Fruit fly (Drosophila melanogaster) whole organism, embryonic: ENCODE data around the gene CG43915.

Experiments used
- Bgb ChIP-seq: fragments of 200-800 bp; sonication (Bioruptor generic); IDR thresholded peaks from 2 replicates; pipeline ENCODE4 v1.3.6; 2022; ENCODE audit warnings: missing biosample characterization, missing genetic modification characterization; ENCODE audit not compliant: partially characterized antibody
- CG10147 ChIP-seq: fragments of 200-800 bp; sonication (Bioruptor generic); optimal IDR thresholded peaks from 2 replicates; lab custom pipeline; 2019; ENCODE audit warnings: missing biosample characterization, mild to moderate bottlenecking, missing genetic modification characterization, moderate library complexity
- CG11695 ChIP-seq: fragments of 200-800 bp; sonication (Bioruptor generic); IDR thresholded peaks from 3 replicates; pipeline ENCODE4 v1.3.6; 2022; ENCODE audit warnings: missing biosample characterization, missing genetic modification characterization
- CG13296 ChIP-seq: fragments of 200-800 bp; sonication (Bioruptor generic); optimal IDR thresholded peaks from 3 replicates; lab custom pipeline; 2018; ENCODE audit warnings: missing biosample characterization, mild to moderate bottlenecking, missing genetic modification characterization
- CG14050 ChIP-seq: fragments of 200-800 bp; sonication (Bioruptor generic); IDR thresholded peaks from 3 replicates; pipeline ENCODE4 v1.3.6; 2022; ENCODE audit warnings: missing biosample characterization, missing genetic modification characterization
- CG14860 ChIP-seq: fragments of 200-800 bp; sonication (Bioruptor generic); IDR thresholded peaks from 3 replicates; pipeline ENCODE4 v1.3.6; 2022; ENCODE audit warnings: missing biosample characterization, missing genetic modification characterization; ENCODE audit not compliant: partially characterized antibody
- CG15269 ChIP-seq: fragments of 200-800 bp; sonication (Bioruptor generic); optimal IDR thresholded peaks from 2 replicates; lab custom pipeline; 2018; ENCODE audit warnings: missing biosample characterization, mild to moderate bottlenecking, missing genetic modification characterization, moderate library complexity
- CG1602 ChIP-seq: fragments of 200-800 bp; sonication (Bioruptor generic); optimal IDR thresholded peaks from 3 replicates; lab custom pipeline; 2016; ENCODE audit warnings: missing biosample characterization, missing genetic modification characterization
- CG2129 ChIP-seq: fragments of 200-800 bp; sonication (Bioruptor generic); IDR thresholded peaks from 2 replicates; pipeline ENCODE4 v1.3.6; 2022; ENCODE audit warnings: missing biosample characterization, missing genetic modification characterization; ENCODE audit not compliant: partially characterized antibody
- CG2678 ChIP-seq: fragments of 200-800 bp; sonication (Bioruptor generic); optimal IDR thresholded peaks from 3 replicates; lab custom pipeline; 2019; ENCODE audit warnings: missing biosample characterization, mild to moderate bottlenecking, missing genetic modification characterization, moderate library complexity
- CG34224 ChIP-seq: fragments of 200-800 bp; sonication (Bioruptor generic); IDR thresholded peaks from 3 replicates; pipeline ENCODE4 v1.3.6; 2022; ENCODE audit warnings: missing biosample characterization, missing genetic modification characterization; ENCODE audit not compliant: partially characterized antibody
- CG4617 ChIP-seq: fragments of 200-800 bp; sonication (Bioruptor generic); optimal IDR thresholded peaks from 3 replicates; lab custom pipeline; 2016; ENCODE audit warnings: missing biosample characterization, missing genetic modification characterization, borderline replicate concordance
- CG7963 ChIP-seq: fragments of 200-800 bp; sonication (Bioruptor generic); IDR thresholded peaks from 3 replicates; pipeline ENCODE4 v1.3.6; 2022; ENCODE audit warnings: missing biosample characterization, missing genetic modification characterization; ENCODE audit not compliant: partially characterized antibody
- CG9932 ChIP-seq: fragments of 200-800 bp; sonication (Bioruptor generic); IDR thresholded peaks from 2 replicates; pipeline ENCODE4 v1.3.6; 2022; ENCODE audit warnings: missing biosample characterization, missing genetic modification characterization
- CoRest ChIP-seq: fragments of 200-800 bp; sonication (Bioruptor generic); optimal IDR thresholded peaks from 3 replicates; lab custom pipeline; 2018; ENCODE audit warnings: missing biosample characterization, mild to moderate bottlenecking, missing genetic modification characterization, moderate library complexity
- Doc3 ChIP-seq: fragments of 200-800 bp; sonication (Bioruptor generic); IDR thresholded peaks from 3 replicates; pipeline ENCODE4 v1.3.6; 2022; ENCODE audit warnings: missing biosample characterization, missing genetic modification characterization; ENCODE audit not compliant: partially characterized antibody
- Drgx ChIP-seq: fragments of 200-800 bp; sonication (Bioruptor generic); IDR thresholded peaks from 2 replicates; pipeline ENCODE4 v1.3.6; 2022; ENCODE audit warnings: missing biosample characterization, missing genetic modification characterization
- Fer1 ChIP-seq: fragments of 200-800 bp; sonication (Bioruptor generic); optimal IDR thresholded peaks from 2 replicates; lab custom pipeline; 2017; ENCODE audit warnings: missing biosample characterization, mild to moderate bottlenecking, missing genetic modification characterization
- H2.0 ChIP-seq: fragments of 200-800 bp; sonication (Bioruptor generic); IDR thresholded peaks from 2 replicates; pipeline ENCODE4 v1.3.6; 2022; ENCODE audit warnings: missing biosample characterization, missing genetic modification characterization
- HLH4C ChIP-seq: fragments of 200-800 bp; sonication (Bioruptor generic); IDR thresholded peaks from 3 replicates; pipeline ENCODE4 v1.3.6; 2022; ENCODE audit warnings: missing biosample characterization, missing genetic modification characterization; ENCODE audit not compliant: partially characterized antibody
- HmgZ ChIP-seq: fragments of 200-800 bp; sonication (Bioruptor generic); optimal IDR thresholded peaks from 2 replicates; lab custom pipeline; 2018; ENCODE audit warnings: missing biosample characterization, mild to moderate bottlenecking, missing genetic modification characterization
- Med ChIP-seq: fragments of 200-800 bp; sonication (Bioruptor generic); peaks from one replicate; lab custom pipeline; 2016; ENCODE audit warnings: missing biosample characterization, missing genetic modification characterization, mild to moderate bottlenecking, inconsistent platforms, moderate library complexity
- Meics ChIP-seq: fragments of 200-800 bp; sonication (Bioruptor generic); optimal IDR thresholded peaks from 2 replicates; lab custom pipeline; 2017; ENCODE audit warnings: missing biosample characterization, mild to moderate bottlenecking, missing genetic modification characterization
- Opbp ChIP-seq: fragments of 200-800 bp; sonication (Bioruptor generic); IDR thresholded peaks from 3 replicates; pipeline ENCODE4 v1.3.6; 2022; ENCODE audit warnings: missing biosample characterization, missing genetic modification characterization; ENCODE audit not compliant: partially characterized antibody
- Rfx ChIP-seq: fragments of 200-800 bp; sonication (Bioruptor generic); IDR thresholded peaks from 2 replicates; pipeline ENCODE4 v1.3.6; 2022; ENCODE audit warnings: missing biosample characterization, missing genetic modification characterization
- Scr ChIP-seq: fragments of 200-800 bp; sonication (Bioruptor generic); IDR thresholded peaks from 2 replicates; pipeline ENCODE4 v1.3.6; 2022; ENCODE audit warnings: missing biosample characterization, missing genetic modification characterization; ENCODE audit not compliant: partially characterized antibody
- TFAM ChIP-seq: fragments of 200-800 bp; sonication (Bioruptor generic); optimal IDR thresholded peaks from 2 replicates; lab custom pipeline; 2017; ENCODE audit warnings: missing biosample characterization, missing genetic modification characterization, inconsistent platforms
- Vsx1 ChIP-seq: fragments of 200-800 bp; sonication (Bioruptor generic); optimal IDR thresholded peaks from 2 replicates; lab custom pipeline; 2017; ENCODE audit warnings: missing biosample characterization, mild to moderate bottlenecking, missing genetic modification characterization, missing genetic modification reagents
- amos ChIP-seq: fragments of 200-800 bp; sonication (Bioruptor generic); IDR thresholded peaks from 2 replicates; pipeline ENCODE4 v1.3.6; 2022; ENCODE audit warnings: missing biosample characterization, missing genetic modification characterization; ENCODE audit not compliant: partially characterized antibody
- chinmo ChIP-seq: fragments of 200-800 bp; sonication (Bioruptor generic); IDR thresholded peaks from 4 replicates; pipeline ENCODE4 v1.3.6; 2022; ENCODE audit warnings: missing biosample characterization, missing genetic modification characterization; ENCODE audit not compliant: partially characterized antibody
- dan ChIP-seq: fragments of 200-800 bp; sonication (Bioruptor generic); IDR thresholded peaks from 2 replicates; pipeline ENCODE4 v1.3.6; 2022; ENCODE audit warnings: missing biosample characterization, missing genetic modification characterization
- gfzf ChIP-seq: fragments of 200-800 bp; sonication (Bioruptor generic); optimal IDR thresholded peaks from 2 replicates; lab custom pipeline; 2016; ENCODE audit warnings: missing biosample characterization, mild to moderate bottlenecking, missing genetic modification characterization, moderate library complexity
- hb ChIP-seq: fragments of 200-800 bp; sonication (Bioruptor generic); IDR thresholded peaks from 3 replicates; pipeline ENCODE4 v1.3.6; 2022; ENCODE audit warnings: missing biosample characterization, missing genetic modification characterization; ENCODE audit not compliant: partially characterized antibody
- lab ChIP-seq: fragments of 200-800 bp; sonication (Bioruptor generic); optimal IDR thresholded peaks from 3 replicates; lab custom pipeline; 2017; ENCODE audit warnings: missing biosample characterization, missing genetic modification characterization, mild to moderate bottlenecking, moderate library complexity, missing genetic modification reagents
- nerfin-2 ChIP-seq: fragments of 200-800 bp; sonication (Bioruptor generic); IDR thresholded peaks from 2 replicates; pipeline ENCODE4 v1.3.6; 2022; ENCODE audit warnings: missing biosample characterization, missing genetic modification characterization; ENCODE audit not compliant: partially characterized antibody
- peb ChIP-seq: fragments of 200-800 bp; sonication (Bioruptor generic); IDR thresholded peaks from 2 replicates; pipeline ENCODE4 v1.3.6; 2022; ENCODE audit warnings: missing biosample characterization, missing genetic modification characterization
- prd ChIP-seq, 3 experiments: fragments of >200 bp in 2 of 3; fragments of 200-800 bp in 1 of 3; sonication (Bioruptor generic) in 1 of 3; optimal IDR thresholded peaks in 2 of 3; IDR thresholded peaks in 1 of 3; 2 replicates in 2 of 3; 3 replicates in 1 of 3; pipeline versions ENCODE4 v1.3.6 to Lab custom; 2017 to 2022; ENCODE audit warnings: missing biosample characterization in 1 of 3, missing genetic modification characterization in 1 of 3
- pzg ChIP-seq: fragments of 200-800 bp; sonication (Bioruptor generic); optimal IDR thresholded peaks from 3 replicates; lab custom pipeline; 2018; ENCODE audit warnings: missing biosample characterization, mild to moderate bottlenecking, missing genetic modification characterization, moderate library complexity
- sens ChIP-seq: fragments of 200-800 bp; sonication (Bioruptor generic); peaks from one replicate; lab custom pipeline; 2016; ENCODE audit warnings: missing biosample characterization, missing genetic modification characterization
- slbo ChIP-seq: fragments of 200-800 bp; sonication (Bioruptor generic); IDR thresholded peaks from 2 replicates; pipeline ENCODE4 v1.3.6; 2022; ENCODE audit warnings: missing biosample characterization, missing genetic modification characterization
- sna ChIP-seq: fragments of 200-800 bp; sonication (Bioruptor generic); IDR thresholded peaks from 2 replicates; pipeline ENCODE4 v1.3.6; 2022; ENCODE audit warnings: missing biosample characterization, missing genetic modification characterization; ENCODE audit not compliant: partially characterized antibody
- sug ChIP-seq: fragments of 200-800 bp; optimal IDR thresholded peaks from 2 replicates; lab custom pipeline; 2019; ENCODE audit warnings: missing biosample characterization, mild to moderate bottlenecking, missing genetic modification characterization, moderate library complexity
- tgo ChIP-seq: fragments of 200-800 bp; sonication (Bioruptor generic); IDR thresholded peaks from 3 replicates; pipeline ENCODE4 v1.3.6; 2022; ENCODE audit warnings: missing biosample characterization, missing genetic modification characterization
- tna ChIP-seq: fragments of 200-800 bp; sonication (Bioruptor generic); IDR thresholded peaks from 2 replicates; pipeline ENCODE4 v1.3.6; 2022; ENCODE audit warnings: missing biosample characterization, missing genetic modification characterization; ENCODE audit not compliant: partially characterized antibody

CG43915 gene

dm6 chr3L:3940075-3940819 lies 32.5 kb upstream of the CG43915 start, which contains the start of gene CG12766:
Gene CG12766, minus strand, starts transcription at chr3L:3940125.
- TF ChIP-seq HmgZ (tag; lab: Kevin White, UChicago) (peak; percentile 15), Fer1 (GFP tag; lab: Kevin White, UChicago) (peak; percentile 32), Med (GFP tag; lab: Kevin White, UChicago) (peak; percentile 22), CG7963 (GFP tag; lab: Robert Waterston, UW) (peak; percentile 55; the same call in 1 of the 3 replicates), sug (tag; lab: Kevin White, UChicago) (peak; percentile 28), prd (optimal IDR thresholded peaks at IDR 0.05; lab: Kevin White, UChicago) (no peak), prd (GFP tag; IDR thresholded peaks at IDR 0.05; lab: Robert Waterston, UW) (0 out of 3 replicates have a peak, but pooled peaks have one; percentile 5), Rfx (GFP tag; lab: Robert Waterston, UW) (peak; percentile 53; the same call in 1 of the 2 replicates), pzg (GFP tag; lab: Kevin White, UChicago) (peak; percentile 7), CG11695 (GFP tag; lab: Robert Waterston, UW) (0 out of 3 replicates have a peak, but pooled peaks have one; percentile 19), Drgx (GFP tag; lab: Robert Waterston, UW) (0 out of 2 replicates have a peak, but pooled peaks have one; percentile 28), HLH4C (GFP tag; lab: Robert Waterston, UW) (peak; percentile 78), CG15269 (tag; lab: Kevin White, UChicago) (peak; percentile 36), peb (GFP tag; lab: Robert Waterston, UW) (peak; percentile 29; the same call in 1 of the 2 replicates), H2.0 (GFP tag; lab: Robert Waterston, UW) (0 out of 2 replicates have a peak, but pooled peaks have one; percentile 13), nerfin-2 (peak; percentile 66; the same call in 1 of the 2 replicates), gfzf (GFP tag; lab: Kevin White, UChicago) (peak; percentile 35), CG14050 (GFP tag; lab: Robert Waterston, UW) (no peak), CG9932 (GFP tag; lab: Robert Waterston, UW) (peak; percentile 38; the same call in 1 of the 2 replicates), Scr (GFP tag; lab: Robert Waterston, UW) (peak; percentile 64), Vsx1 (no peak), hb (GFP tag; lab: Robert Waterston, UW) (peak; percentile 55; the same call in 1 of the 3 replicates), Opbp (GFP tag; lab: Robert Waterston, UW) (peak; percentile 34; the same call in 1 of the 3 replicates), amos (peak; percentile 47; the same call in 1 of the 2 replicates), sna (GFP tag; lab: Robert Waterston, UW) (peak; percentile 62), CG13296 (GFP tag; lab: Kevin White, UChicago) (peak; percentile 5), CG14860 (GFP tag; lab: Robert Waterston, UW) (0 out of 3 replicates have a peak, but pooled peaks have one; percentile 35), CoRest (tag; lab: Kevin White, UChicago) (no peak), CG2678 (tag; lab: Kevin White, UChicago) (peak; percentile 56), sens (peak; percentile 75), Bgb (peak; percentile 65; the same call in 1 of the 2 replicates), CG4617 (no peak), Meics (GFP tag; lab: Kevin White, UChicago) (peak; percentile 16), dan (GFP tag; lab: Robert Waterston, UW) (no peak), Doc3 (GFP tag; lab: Robert Waterston, UW) (peak; percentile 38; the same call in 2 of the 3 replicates), slbo (GFP tag; lab: Robert Waterston, UW) (peak; percentile 29; the same call in 1 of the 2 replicates), CG1602 (no peak), CG2129 (GFP tag; lab: Robert Waterston, UW) (no peak), CG34224 (GFP tag; lab: Robert Waterston, UW) (peak; percentile 75), chinmo (GFP tag; lab: Robert Waterston, UW) (peak; percentile 74; the same call in 2 of the 4 replicates), TFAM (GFP tag; lab: Kevin White, UChicago) (no peak), CG10147 (GFP tag; lab: Kevin White, UChicago) (peak; percentile 11), tgo (GFP tag; lab: Robert Waterston, UW) (peak; percentile 23; the same call in 1 of the 3 replicates), lab (GFP tag; lab: Kevin White, UChicago) (peak; percentile 43), tna (GFP tag; lab: Robert Waterston, UW) (peak; percentile 71)
